Worm (Caenorhabditis elegans) whole organism, mixed stage, embryonic: ENCODE measurements around the gene srw-84.

Source experiments
- ceh-83 ChIP-seq: fragments of 200-800 bp; sonication (Bioruptor generic); optimal IDR thresholded peaks from 2 replicates; lab custom pipeline; 2018; ENCODE audit warnings: mild to moderate bottlenecking, missing genetic modification characterization, missing compliant biosample characterization
- elt-1 ChIP-seq: sonication (generic microtip); optimal IDR thresholded peaks from 2 replicates; lab custom pipeline; 2017; ENCODE audit warnings: missing genetic modification characterization, mild to moderate bottlenecking, missing compliant biosample characterization, antibody characterized with exemption, moderate library complexity, borderline replicate concordance; ENCODE audit not compliant: insufficient read depth
- elt-3 ChIP-seq: fragments of 150-350 bp; optimal IDR thresholded peaks from 2 replicates; lab custom pipeline; 2014; ENCODE audit warnings: missing biosample characterization, missing genetic modification characterization
- lin-13 ChIP-seq: fragments of 150-350 bp; optimal IDR thresholded peaks from 2 replicates; lab custom pipeline; 2014; ENCODE audit warnings: missing biosample characterization, missing genetic modification characterization
- nhr-12 ChIP-seq: fragments of 150-350 bp; optimal IDR thresholded peaks from 2 replicates; lab custom pipeline; 2014; ENCODE audit warnings: missing biosample characterization, missing genetic modification characterization
- nhr-76 ChIP-seq: sonication (generic microtip); optimal IDR thresholded peaks from 2 replicates; lab custom pipeline; 2017; ENCODE audit warnings: missing biosample characterization, missing genetic modification characterization
- pha-4 ChIP-seq: fragments of 150-350 bp; optimal IDR thresholded peaks from 2 replicates; lab custom pipeline; 2018; ENCODE audit warnings: missing biosample characterization, missing genetic modification reagents, missing genetic modification characterization
- snpc-4 ChIP-seq: fragments of 150-350 bp; optimal IDR thresholded peaks from 2 replicates; lab custom pipeline; 2014; ENCODE audit warnings: missing biosample characterization, missing genetic modification characterization
- unc-39 ChIP-seq: fragments of 150-350 bp; optimal IDR thresholded peaks from 2 replicates; lab custom pipeline; 2014; ENCODE audit warnings: missing biosample characterization, missing genetic modification characterization
- ztf-11 ChIP-seq: fragments of 150-350 bp; optimal IDR thresholded peaks from 2 replicates; lab custom pipeline; 2014; ENCODE audit warnings: missing biosample characterization, missing genetic modification characterization

ce11 chrV:19432972-19433371 is 51.9 kb downstream of the srw-84 start, which contains the start of gene C25F9.11:
- no peak for TF ChIP-seq nhr-76 (tag; lab: Kevin White, UChicago)
- no peak for TF ChIP-seq nhr-12 (tag; lab: Kevin White, UChicago)
- no peak for TF ChIP-seq pha-4 (tag; lab: Kevin White, UChicago)
- TF ChIP-seq snpc-4 (tag; lab: Kevin White, UChicago): no peak
- TF ChIP-seq ztf-11: no peak
- TF ChIP-seq lin-13 (tag; lab: Kevin White, UChicago): no peak
- TF ChIP-seq elt-3 (tag; lab: Kevin White, UChicago): no peak
- TF ChIP-seq elt-1: no peak
- TF ChIP-seq unc-39: no peak
- TF ChIP-seq ceh-83 (GFP tag; lab: Kevin White, UChicago): no peak
